Worm (Caenorhabditis elegans): ENCODE results near the gene tbh-1.
A peak's percentile ranks its signal among the peaks of the same experiment; 100 is the strongest.

The tbh-1 gene

ce11 chrX:15487806-15488205 lies 16.9 kb downstream of the tbh-1 start, which contains the start of gene H13N06.2:
Gene H13N06.2 (plus strand): TSS chrX:15488106.
- TF ChIP-seq lin-15B (tag; optimal IDR thresholded peaks at IDR 0.05) (no peak), elt-3 (tag; optimal IDR thresholded peaks at IDR 0.05) (no peak), isw-1 (GFP tag; IDR thresholded peaks at IDR 0.05) (no peak), nhr-47 (tag; optimal IDR thresholded peaks at IDR 0.05) (no peak), pag-3 (tag; optimal IDR thresholded peaks at IDR 0.05; ENCODE audit: borderline replicate concordance, insufficient read depth) (no peak), unc-86 (tag; optimal IDR thresholded peaks at IDR 0.05) (no peak), lin-35 (GFP tag; optimal IDR thresholded peaks at IDR 0.05) (no peak), fkh-10 (GFP tag; optimal IDR thresholded peaks at IDR 0.05) (no peak)

DNA sequence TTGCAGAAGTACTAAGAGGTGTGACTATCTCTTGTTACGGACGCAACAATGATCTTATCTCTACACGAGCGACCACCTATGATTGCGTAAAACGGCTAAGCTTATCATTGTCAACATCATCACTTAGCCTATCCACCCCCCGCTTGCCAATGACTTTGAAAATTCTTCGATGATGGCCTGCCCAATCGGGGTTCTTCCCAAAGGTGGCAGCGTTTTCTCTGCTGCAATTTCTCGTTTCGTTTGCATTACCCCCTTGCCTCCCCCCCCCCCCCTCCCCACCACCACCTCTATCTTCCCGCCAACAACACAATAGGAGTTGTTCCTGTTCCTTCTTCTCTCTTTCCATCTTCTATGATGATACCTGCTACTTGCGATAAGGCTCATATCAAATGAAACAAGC lies 17.5 kb downstream of the tbh-1 start:
- no peak for TF ChIP-seq dsc-1 (tag; optimal IDR thresholded peaks at IDR 0.05)
- TF ChIP-seq tlp-1 (tag; optimal IDR thresholded peaks at IDR 0.05), result no peak
- no peak for TF ChIP-seq efl-1 (optimal IDR thresholded peaks at IDR 0.05)
- peak in 1 of 2 experiments; percentile 27 for TF ChIP-seq efl-1 (GFP tag; optimal IDR thresholded peaks at IDR 0.05 in 1 of 2)
- no peak for TF ChIP-seq aha-1 (tag; optimal IDR thresholded peaks at IDR 0.05)
- TF ChIP-seq blmp-1 (tag; optimal IDR thresholded peaks at IDR 0.05), result no peak
- no peak for TF ChIP-seq rnt-1 (tag; optimal IDR thresholded peaks at IDR 0.05)
- no peak for TF ChIP-seq zip-4 (GFP tag; optimal IDR thresholded peaks at IDR 0.05)
- TF ChIP-seq nhr-85 (tag), result peak; percentile 3
- TF ChIP-seq ceh-63 (GFP tag; optimal IDR thresholded peaks at IDR 0.05), result no peak
- TF ChIP-seq lir-3 (tag; optimal IDR thresholded peaks at IDR 0.05; ENCODE audit: poor library complexity), result no peak
- no peak for TF ChIP-seq skn-1 (tag; optimal IDR thresholded peaks at IDR 0.05)
- no peak for TF ChIP-seq C34B4.2 (tag; optimal IDR thresholded peaks at IDR 0.05)
- peak; percentile 25 for TF ChIP-seq lin-14 (GFP tag; optimal IDR thresholded peaks at IDR 0.05)
- no peak for TF ChIP-seq alr-1 (tag; optimal IDR thresholded peaks at IDR 0.05; ENCODE audit: borderline replicate concordance)
- no peak for TF ChIP-seq ztf-11 (tag; optimal IDR thresholded peaks at IDR 0.05)
- no peak for TF ChIP-seq fkh-10 (GFP tag; optimal IDR thresholded peaks at IDR 0.05)
- no peak for TF ChIP-seq lin-39 (tag; optimal IDR thresholded peaks at IDR 0.05)
- TF ChIP-seq jun-1 (tag; optimal IDR thresholded peaks at IDR 0.05), result no peak
- no peak for TF ChIP-seq nhr-76 (tag; optimal IDR thresholded peaks at IDR 0.05)
- TF ChIP-seq sup-37 (GFP tag; optimal IDR thresholded peaks at IDR 0.05), result no peak
- TF ChIP-seq xbp-1 (tag; optimal IDR thresholded peaks at IDR 0.05), result no peak

ce11 chrX:15485262-15485661 lies 19.4 kb downstream of the tbh-1 start:
- TF ChIP-seq rnt-1 (tag; optimal IDR thresholded peaks at IDR 0.05) (peak; percentile 17), ets-5 (GFP tag; IDR thresholded peaks at IDR 0.05) (no peak), nhr-85 (tag) (peak; percentile 62), ceh-88 (GFP tag; IDR thresholded peaks at IDR 0.05) (no peak), lin-14 (GFP tag; optimal IDR thresholded peaks at IDR 0.05) (peak; percentile 37), blmp-1 (tag; optimal IDR thresholded peaks at IDR 0.05) (no peak), snu-23 (GFP tag; optimal IDR thresholded peaks at IDR 0.05) (peak; percentile 11)

ce11 chrX:15478717-15479116 lies 26.0 kb downstream of the tbh-1 start, which contains the start of gene gcy-36:
Gene gcy-36 (plus strand): TSS chrX:15479017.
- TF ChIP-seq egl-13 (tag; optimal IDR thresholded peaks at IDR 0.05) (peak; percentile 33), mep-1 (tag; optimal IDR thresholded peaks at IDR 0.05) (no peak)

DNA sequence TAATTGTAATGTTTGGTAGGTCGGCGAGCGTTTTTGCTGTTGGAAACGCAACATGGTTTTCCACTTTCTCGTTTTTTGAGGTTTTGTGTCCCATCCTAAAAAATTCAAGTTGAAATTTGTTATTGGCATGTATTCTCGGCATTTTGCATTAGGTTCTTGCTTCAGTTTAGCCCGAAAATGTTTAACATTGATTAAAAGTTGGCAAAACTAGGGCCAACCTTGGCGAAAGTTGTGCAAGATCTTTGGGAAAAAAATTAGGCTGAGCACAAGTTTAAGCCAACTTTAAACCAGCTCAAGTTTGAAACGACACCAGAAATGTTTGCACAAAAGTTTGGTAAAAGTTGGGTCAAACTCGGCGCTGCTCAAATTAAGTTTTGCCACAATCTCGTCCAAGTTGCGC lies 27.4 kb downstream of the tbh-1 start, which contains the start of gene exc-1:
exc-1 (minus strand) TSS at position 101 of the 400 bp plus-strand sequence.
- TF ChIP-seq tbx-2 (tag; optimal IDR thresholded peaks at IDR 0.05), result no peak
- no peak for TF ChIP-seq zag-1 (tag; optimal IDR thresholded peaks at IDR 0.05)
- no peak for TF ChIP-seq hlh-17 (GFP tag; optimal IDR thresholded peaks at IDR 0.05; ENCODE audit: borderline replicate concordance)
- no peak for TF ChIP-seq ceh-8 (GFP tag; optimal IDR thresholded peaks at IDR 0.05)
- no peak for TF ChIP-seq skn-1 (tag; optimal IDR thresholded peaks at IDR 0.05)
- TF ChIP-seq pag-3 (tag; optimal IDR thresholded peaks at IDR 0.05; ENCODE audit: borderline replicate concordance, insufficient read depth), result no peak
- no peak for TF ChIP-seq zip-4 (GFP tag; optimal IDR thresholded peaks at IDR 0.05)
- no peak for TF ChIP-seq ceh-88 (GFP tag; IDR thresholded peaks at IDR 0.05)
- no peak for TF ChIP-seq jun-1 (tag; optimal IDR thresholded peaks at IDR 0.05)
- no peak for TF ChIP-seq lsy-2 (tag; optimal IDR thresholded peaks at IDR 0.05)

Measured in whole organism, L1 larva.